Fruit fly (Drosophila melanogaster): ENCODE measurements around the gene pigeon.

pigeon gene

DNA sequence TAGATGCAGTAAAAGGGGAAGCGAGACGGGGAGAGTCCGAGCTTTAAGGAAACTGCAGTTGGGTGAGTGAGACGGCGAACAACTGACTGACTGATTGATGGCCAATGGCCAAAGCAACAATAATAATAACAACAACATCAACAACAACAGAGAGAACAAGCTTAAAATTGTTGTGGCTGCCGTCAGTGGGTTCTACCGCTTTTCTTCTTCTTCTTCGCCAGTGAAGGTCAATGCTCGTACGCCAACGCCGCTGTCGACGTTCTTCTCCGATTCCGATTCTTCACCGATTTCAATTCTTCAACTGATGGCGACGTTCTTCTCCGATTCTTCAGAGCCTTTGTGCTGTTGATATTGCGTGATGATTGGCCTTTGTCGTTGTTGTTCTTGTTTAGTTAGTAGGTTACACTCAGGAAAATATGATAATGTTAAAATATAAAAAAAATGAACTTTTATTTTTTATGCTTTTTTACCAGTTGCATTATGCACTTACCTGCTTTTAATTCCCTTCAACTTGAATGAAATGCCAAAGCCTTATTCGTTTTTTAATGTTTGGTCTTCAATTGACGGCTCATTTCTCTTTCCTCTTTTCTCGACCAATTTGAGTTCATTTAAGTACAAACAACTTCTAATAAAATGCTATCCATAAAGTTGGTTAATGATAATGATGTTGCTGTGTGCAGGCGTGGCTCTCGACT is 43.5 kb upstream of the pigeon start (continued):
- TF ChIP-seq CG31224 (GFP tag; IDR thresholded peaks at IDR 0.05) (no peak), Camta (GFP tag; optimal IDR thresholded peaks at IDR 0.05) (no peak), nerfin-1 (tag; optimal IDR thresholded peaks at IDR 0.05) (no peak), CG15011 (GFP tag; optimal IDR thresholded peaks at IDR 0.05) (no peak), gsb (GFP tag; IDR thresholded peaks at IDR 0.05) (no peak), slp2 (GFP tag; optimal IDR thresholded peaks at IDR 0.05) (no peak), CG6254 (GFP tag; optimal IDR thresholded peaks at IDR 0.05) (no peak), dmrt11E (tag; optimal IDR thresholded peaks at IDR 0.05) (peak; percentile 27), CG2199 (GFP tag; IDR thresholded peaks at IDR 0.05) (0 out of 3 replicates have a peak, but pooled peaks have one; percentile 64), CG15073 (GFP tag; optimal IDR thresholded peaks at IDR 0.05) (no peak), Rfx (GFP tag; IDR thresholded peaks at IDR 0.05) (0 out of 2 replicates have a peak, but pooled peaks have one; percentile 26), sd (tag; optimal IDR thresholded peaks at IDR 0.05) (no peak), trh (GFP tag; optimal IDR thresholded peaks at IDR 0.05) (no peak), CG4404 (GFP tag; IDR thresholded peaks at IDR 0.05) (no peak), Dek (tag; optimal IDR thresholded peaks at IDR 0.05) (no peak), ems (GFP tag; optimal IDR thresholded peaks at IDR 0.05) (no peak), abd-A (tag; optimal IDR thresholded peaks at IDR 0.05) (no peak), cg (GFP tag; optimal IDR thresholded peaks at IDR 0.05) (no peak), repo (GFP tag; optimal IDR thresholded peaks at IDR 0.05) (no peak), kni (GFP tag; optimal IDR thresholded peaks at IDR 0.05) (peak; percentile 2), CG15269 (tag; optimal IDR thresholded peaks at IDR 0.05) (peak; percentile 24), Sry-δ (GFP tag; optimal IDR thresholded peaks at IDR 0.05) (no peak), CG7372 (GFP tag; IDR thresholded peaks at IDR 0.05) (no peak), toy (GFP tag; IDR thresholded peaks at IDR 0.05) (no peak), knrl (GFP tag; IDR thresholded peaks at IDR 0.05; ENCODE audit: partially characterized antibody) (no peak), da (GFP tag; optimal IDR thresholded peaks at IDR 0.05) (no peak), Atf6 (GFP tag; IDR thresholded peaks at IDR 0.05) (0 out of 2 replicates have a peak, but pooled peaks have one; percentile 41), CG3995 (GFP tag; optimal IDR thresholded peaks at IDR 0.05) (no peak), Stat92E (GFP tag; optimal IDR thresholded peaks at IDR 0.05) (no peak), gcm2 (GFP tag; optimal IDR thresholded peaks at IDR 0.05) (no peak), hth (optimal IDR thresholded peaks at IDR 0.05) (no peak), bab2 (GFP tag; optimal IDR thresholded peaks at IDR 0.05) (no peak), Deaf1 (tag; optimal IDR thresholded peaks at IDR 0.05) (no peak), CG11456 (GFP tag; IDR thresholded peaks at IDR 0.05) (no peak), CG1024 (GFP tag; IDR thresholded peaks at IDR 0.05) (no peak), CG10321 (GFP tag; IDR thresholded peaks at IDR 0.05) (no peak), nom (GFP tag; optimal IDR thresholded peaks at IDR 0.05) (no peak), gsb-n (tag; optimal IDR thresholded peaks at IDR 0.05) (no peak), CG16813 (GFP tag; IDR thresholded peaks at IDR 0.05; ENCODE audit: partially characterized antibody) (no peak), dimm (GFP tag; IDR thresholded peaks at IDR 0.05) (no peak), CG12155 (GFP tag; optimal IDR thresholded peaks at IDR 0.05) (no peak), Mrtf (GFP tag; IDR thresholded peaks at IDR 0.05) (no peak), cas (GFP tag; IDR thresholded peaks at IDR 0.05) (no peak), CG13123 (GFP tag; optimal IDR thresholded peaks at IDR 0.05) (no peak), Dip3 (GFP tag; optimal IDR thresholded peaks at IDR 0.05) (peak; percentile 2), Mes4 (GFP tag; optimal IDR thresholded peaks at IDR 0.05) (no peak), grau (tag; optimal IDR thresholded peaks at IDR 0.05) (peak; percentile 17), sens-2 (GFP tag; IDR thresholded peaks at IDR 0.05) (no peak), aop (GFP tag; IDR thresholded peaks at IDR 0.05) (no peak), crc (GFP tag; optimal IDR thresholded peaks at IDR 0.05) (no peak), ci (GFP tag; IDR thresholded peaks at IDR 0.05) (no peak)
